Worm (Caenorhabditis elegans) whole organism, L2 larva: Measurements from ENCODE around the gene C04G2.10.

Experiments
- R02D3.7 ChIP-seq: fragments of 150-350 bp; optimal IDR thresholded peaks from 2 replicates; lab custom pipeline; 2014; ENCODE audit warnings: missing biosample characterization, missing genetic modification characterization
- Y55F3AM.14 ChIP-seq: fragments of 200-800 bp; sonication (Bioruptor generic); optimal IDR thresholded peaks from 2 replicates; lab custom pipeline; 2018; ENCODE audit warnings: mild to moderate bottlenecking, missing genetic modification characterization, missing compliant biosample characterization
- ZK546.5 ChIP-seq: sonication (generic microtip); optimal IDR thresholded peaks from 2 replicates; lab custom pipeline; 2017; ENCODE audit warnings: missing biosample characterization, missing genetic modification characterization
- crh-2 ChIP-seq: sonication (generic microtip); optimal IDR thresholded peaks from 2 replicates; lab custom pipeline; 2017; ENCODE audit warnings: missing biosample characterization, missing genetic modification characterization
- lin-11 ChIP-seq: fragments of 150-350 bp; sonication (generic microtip); optimal IDR thresholded peaks from 2 replicates; lab custom pipeline; 2014; ENCODE audit warnings: missing biosample characterization, missing genetic modification characterization, inconsistent platforms, mixed read lengths
- lin-13 ChIP-seq: fragments of 150-350 bp; optimal IDR thresholded peaks from 2 replicates; lab custom pipeline; 2014; ENCODE audit warnings: missing biosample characterization, missing genetic modification reagents, missing genetic modification characterization
- mdl-1 ChIP-seq, 2 experiments: fragments of 150-350 bp in 1 of 2; sonication (generic microtip) in 1 of 2; optimal IDR thresholded peaks; 2 replicates each; lab custom pipeline; 2017; ENCODE audit warnings: missing biosample characterization in 2 of 2, missing genetic modification characterization in 2 of 2
- nhr-25 ChIP-seq: fragments of 150-350 bp; sonication (generic microtip); optimal IDR thresholded peaks from 3 replicates; lab custom pipeline; 2014; ENCODE audit warnings: missing biosample characterization, missing genetic modification characterization
- nhr-77 ChIP-seq: fragments of 150-350 bp; optimal IDR thresholded peaks from 2 replicates; lab custom pipeline; 2014; ENCODE audit warnings: missing biosample characterization, missing genetic modification characterization
- snpc-4 ChIP-seq: fragments of 150-350 bp; optimal IDR thresholded peaks from 2 replicates; lab custom pipeline; 2014; ENCODE audit warnings: missing biosample characterization, missing genetic modification characterization
- ztf-4 ChIP-seq: fragments of 150-350 bp; optimal IDR thresholded peaks from 2 replicates; lab custom pipeline; 2014; ENCODE audit warnings: missing biosample characterization, missing genetic modification characterization

DNA sequence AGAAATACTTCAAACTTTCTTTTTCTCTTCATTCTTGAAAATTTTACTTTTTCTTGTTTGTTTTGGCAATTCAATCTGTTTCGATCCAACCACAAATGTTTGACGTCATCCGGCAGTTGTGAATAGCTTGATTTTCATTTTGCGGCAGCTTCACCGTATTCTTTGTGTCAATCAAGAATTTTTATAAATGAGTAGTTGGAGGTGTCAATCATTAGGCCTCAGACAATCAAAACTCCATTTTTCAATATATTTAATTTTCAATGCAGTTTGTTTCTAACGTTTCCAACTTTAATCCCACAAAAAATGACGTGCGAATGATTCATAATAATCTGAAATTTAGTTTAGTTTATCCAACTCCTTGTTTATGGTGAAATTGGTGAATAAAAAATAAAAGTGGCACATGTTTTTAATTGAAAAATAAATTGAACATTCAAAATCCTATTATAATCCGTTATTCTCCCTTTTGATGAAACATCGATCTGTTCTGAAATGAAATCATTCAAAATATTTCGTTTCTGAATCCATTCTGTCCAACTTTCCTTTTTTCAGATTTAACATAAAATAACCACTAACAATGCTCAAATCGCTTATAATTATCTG is 42.3 kb downstream of the C04G2.10 start, which contains the start of gene ttr-53:
- no peak for TF ChIP-seq ztf-4 (tag; lab: Kevin White, UChicago)
- TF ChIP-seq lin-13 (GFP tag; lab: Kevin White, UChicago) = no peak
- TF ChIP-seq Y55F3AM.14 (GFP tag; lab: Kevin White, UChicago) = no peak
- no peak for TF ChIP-seq lin-11 (tag; lab: Kevin White, UChicago)
- TF ChIP-seq nhr-25 (tag; lab: Kevin White, UChicago) = no peak
- TF ChIP-seq snpc-4 (tag; lab: Kevin White, UChicago) = no peak
- TF ChIP-seq mdl-1 (tag; optimal IDR thresholded peaks at IDR 0.05; lab: Kevin White, UChicago) = no peak
- no peak for TF ChIP-seq ZK546.5 (tag; lab: Kevin White, UChicago)
- no peak for TF ChIP-seq crh-2 (tag; lab: Kevin White, UChicago)
- TF ChIP-seq nhr-77 = no peak
- no peak for TF ChIP-seq R02D3.7 (tag; lab: Kevin White, UChicago)
